Worm (Caenorhabditis elegans) whole organism, L4 larva: ENCODE measurements around the gene F08D12.12.

Source experiments
- ceh-32 ChIP-seq: sonication (generic microtip); optimal IDR thresholded peaks from 2 replicates; lab custom pipeline; 2016; ENCODE audit warnings: mild to moderate bottlenecking, missing genetic modification characterization, missing compliant biosample characterization; ENCODE audit not compliant: poor library complexity
- lin-38 ChIP-seq: fragments of 200-800 bp; sonication (Bioruptor generic); IDR thresholded peaks from 2 replicates; pipeline ENCODE4 v1.3.6; 2022; ENCODE audit warnings: missing genetic modification reagents, missing genetic modification characterization, missing compliant biosample characterization
- unc-62 ChIP-seq, 3 experiments: fragments of 150-350 bp in 1 of 3; sonication (generic microtip); optimal IDR thresholded peaks in 2 of 3; peaks in 1 of 3; 1 replicate in 1 of 3; 2 replicates in 2 of 3; lab custom pipeline; 2014 to 2017; ENCODE audit warnings: missing biosample characterization in 3 of 3, missing genetic modification characterization in 3 of 3, missing genetic modification reagents in 3 of 3, missing genotype in 1 of 3

ce11 chrII:2827859-2828403 is 41.0 kb upstream of the F08D12.12 start, which contains the start of gene K12H6.8:
- TF ChIP-seq unc-62 (GFP tag; optimal IDR thresholded peaks at IDR 0.05 in 1 of 2; lab: Kevin White, UChicago) (no peak), unc-62 (tag; optimal IDR thresholded peaks at IDR 0.05; lab: Kevin White, UChicago) (no peak), lin-38 (no peak), ceh-32 (tag; lab: Kevin White, UChicago) (no peak)
